Fruit fly (Drosophila melanogaster) whole organism, pupa: ENCODE data around the gene eIF1.

Experiments
- CG10348 ChIP-seq: fragments of 200-800 bp; sonication (Bioruptor generic); IDR thresholded peaks from 2 replicates; pipeline ENCODE4 v1.3.6; 2022; ENCODE audit warnings: missing biosample characterization, missing genetic modification characterization
- CG12605 ChIP-seq: fragments of 200-800 bp; sonication (Bioruptor generic); IDR thresholded peaks from 2 replicates; pipeline ENCODE4 v1.3.6; 2022; ENCODE audit warnings: missing biosample characterization, missing genetic modification characterization
- CG13204 ChIP-seq: fragments of 200-800 bp; sonication (Bioruptor generic); optimal IDR thresholded peaks from 2 replicates; lab custom pipeline; 2018; ENCODE audit warnings: missing biosample characterization, mild to moderate bottlenecking, missing genetic modification characterization, moderate library complexity
- CG14655 ChIP-seq: fragments of 200-800 bp; sonication (Bioruptor generic); optimal IDR thresholded peaks from 3 replicates; lab custom pipeline; 2017; ENCODE audit warnings: mild to moderate bottlenecking, missing biosample characterization, missing genetic modification reagents, missing genetic modification characterization
- CG15710 ChIP-seq: fragments of 200-800 bp; sonication (Bioruptor generic); optimal IDR thresholded peaks from 2 replicates; lab custom pipeline; 2018; ENCODE audit warnings: missing biosample characterization, mild to moderate bottlenecking, missing genetic modification characterization, moderate library complexity
- CG17806 ChIP-seq: fragments of 200-800 bp; sonication (Bioruptor generic); optimal IDR thresholded peaks from 2 replicates; lab custom pipeline; 2018; ENCODE audit warnings: missing biosample characterization, mild to moderate bottlenecking, missing genetic modification characterization, moderate library complexity
- CG32121 ChIP-seq: fragments of 200-800 bp; sonication (Bioruptor generic); IDR thresholded peaks from 2 replicates; pipeline ENCODE4 v1.3.6; 2022; ENCODE audit warnings: missing biosample characterization, missing genetic modification characterization
- CG34367 ChIP-seq: fragments of 200-800 bp; sonication (Bioruptor generic); optimal IDR thresholded peaks from 2 replicates; lab custom pipeline; 2018; ENCODE audit warnings: missing biosample characterization, mild to moderate bottlenecking, missing genetic modification characterization
- CG4496 ChIP-seq: fragments of 200-800 bp; sonication (Bioruptor generic); IDR thresholded peaks from 3 replicates; pipeline ENCODE4 v1.3.6; 2022; ENCODE audit warnings: missing biosample characterization, missing genetic modification characterization
- CG8159 ChIP-seq: fragments of 200-800 bp; sonication (Bioruptor generic); optimal IDR thresholded peaks from 3 replicates; lab custom pipeline; 2018; ENCODE audit warnings: missing biosample characterization, mild to moderate bottlenecking, missing genetic modification characterization, moderate library complexity
- CG8301 ChIP-seq: fragments of 200-800 bp; sonication (Bioruptor generic); optimal IDR thresholded peaks from 2 replicates; lab custom pipeline; 2018; ENCODE audit warnings: missing biosample characterization, mild to moderate bottlenecking, missing genetic modification characterization
- CG9948 ChIP-seq: fragments of 200-800 bp; sonication (Bioruptor generic); optimal IDR thresholded peaks from 2 replicates; lab custom pipeline; 2018; ENCODE audit warnings: missing biosample characterization, mild to moderate bottlenecking, missing genetic modification characterization, moderate library complexity
- D1 ChIP-seq: fragments of 200-800 bp; sonication (Bioruptor generic); optimal IDR thresholded peaks from 2 replicates; lab custom pipeline; 2018; ENCODE audit warnings: missing biosample characterization, mild to moderate bottlenecking, missing genetic modification characterization, moderate library complexity
- EcR ChIP-seq: fragments of 200-800 bp; sonication (Bioruptor generic); optimal IDR thresholded peaks from 3 replicates; lab custom pipeline; 2019; ENCODE audit warnings: missing biosample characterization, missing genetic modification characterization, mild to moderate bottlenecking, moderate library complexity, missing genetic modification reagents
- Ets98B ChIP-seq: fragments of 200-800 bp; sonication (Bioruptor generic); IDR thresholded peaks from 2 replicates; pipeline ENCODE4 v1.3.6; 2022; ENCODE audit warnings: missing biosample characterization, missing genetic modification characterization
- Pif1A ChIP-seq: fragments of 200-800 bp; sonication (Bioruptor generic); optimal IDR thresholded peaks from 3 replicates; lab custom pipeline; 2016; ENCODE audit warnings: missing biosample characterization, missing genetic modification characterization
- Pif1B ChIP-seq: fragments of 200-800 bp; sonication (Bioruptor generic); optimal IDR thresholded peaks from 3 replicates; lab custom pipeline; 2016; ENCODE audit warnings: missing biosample characterization, missing genetic modification characterization
- Snoo ChIP-seq: fragments of 200-800 bp; sonication (Bioruptor generic); optimal IDR thresholded peaks from 3 replicates; lab custom pipeline; 2017; ENCODE audit warnings: missing biosample characterization, mild to moderate bottlenecking, missing genetic modification characterization, inconsistent platforms
- fd96Ca ChIP-seq: fragments of 200-800 bp; sonication (Bioruptor generic); IDR thresholded peaks from 3 replicates; pipeline ENCODE4 v1.3.6; 2022; ENCODE audit warnings: missing biosample characterization, missing genetic modification characterization
- gl ChIP-seq: fragments of 200-800 bp; sonication (Bioruptor generic); optimal IDR thresholded peaks from 2 replicates; lab custom pipeline; 2018; ENCODE audit warnings: missing biosample characterization, mild to moderate bottlenecking, missing genetic modification characterization
- rn ChIP-seq: fragments of 200-800 bp; sonication (Bioruptor generic); IDR thresholded peaks from 2 replicates; pipeline ENCODE4 v1.3.6; 2022; ENCODE audit warnings: missing biosample characterization, missing genetic modification characterization

The eIF1 gene

dm6 chr3L:3225769-3226457 lies 2.8 kb downstream of the eIF1 start:
- peak; percentile 42 for TF ChIP-seq CG15710 (tag; lab: Kevin White, UChicago)
- peak; percentile 59 for TF ChIP-seq CG12605
- peak; percentile 22 for TF ChIP-seq CG17806 (tag; lab: Kevin White, UChicago)
- TF ChIP-seq fd96Ca (GFP tag; lab: Robert Waterston, UW), result peak; percentile 76; the same call in 2 of the 3 replicates
- no peak for TF ChIP-seq CG8159 (tag; lab: Kevin White, UChicago)
- peak; percentile 53 for TF ChIP-seq EcR
- peak; percentile 50; the same call in 1 of the 2 replicates for TF ChIP-seq CG32121 (GFP tag; lab: Robert Waterston, UW)
- no peak for TF ChIP-seq CG10348
- TF ChIP-seq CG13204 (GFP tag; lab: Kevin White, UChicago), result peak; percentile 63
- 0 out of 2 replicates have a peak, but pooled peaks have one; percentile 8 for TF ChIP-seq rn (GFP tag; lab: Robert Waterston, UW)
- no peak for TF ChIP-seq CG9948 (tag; lab: Kevin White, UChicago)
- peak; percentile 52 for TF ChIP-seq CG14655 (GFP tag; lab: Kevin White, UChicago)
- no peak for TF ChIP-seq D1 (tag; lab: Kevin White, UChicago)
- TF ChIP-seq Pif1A (GFP tag; lab: Kevin White, UChicago), result no peak
- peak; percentile 58 for TF ChIP-seq CG4496 (GFP tag; lab: Robert Waterston, UW)
- peak; percentile 16 for TF ChIP-seq CG8301 (tag; lab: Kevin White, UChicago)
- peak; percentile 65 for TF ChIP-seq Ets98B (GFP tag; lab: Robert Waterston, UW)
- peak; percentile 19 for TF ChIP-seq CG34367
- TF ChIP-seq Snoo, result no peak
- TF ChIP-seq Pif1B (GFP tag; lab: Kevin White, UChicago), result no peak
- peak; percentile 62 for TF ChIP-seq gl (tag; lab: Kevin White, UChicago)

dm6 chr3L:3226458-3226783 lies 3.3 kb downstream of the eIF1 start:
- TF ChIP-seq CG32121 (GFP tag; lab: Robert Waterston, UW) (0 out of 2 replicates have a peak, but pooled peaks have one; percentile 0), rn (GFP tag; lab: Robert Waterston, UW) (no peak), Ets98B (GFP tag; lab: Robert Waterston, UW) (peak; percentile 4; the same call in 1 of the 2 replicates)

dm6 chr3L:3236319-3236718 lies 13.2 kb downstream of the eIF1 start:
- no peak for TF ChIP-seq CG17806 (tag; lab: Kevin White, UChicago)
- no peak for TF ChIP-seq fd96Ca (GFP tag; lab: Robert Waterston, UW)
- no peak for TF ChIP-seq CG13204 (GFP tag; lab: Kevin White, UChicago)
- TF ChIP-seq Ets98B (GFP tag; lab: Robert Waterston, UW), result no peak
- peak; percentile 45 for TF ChIP-seq EcR

dm6 chr3L:3239033-3239752 lies 16.1 kb downstream of the eIF1 start, which contains the start of gene CG17746:
TSS of gene CG17746 (minus strand) at chr3L:3239578.
- TF ChIP-seq Snoo, result no peak
- peak; percentile 39; the same call in 1 of the 3 replicates for TF ChIP-seq CG4496 (GFP tag; lab: Robert Waterston, UW)
- TF ChIP-seq CG8159 (tag; lab: Kevin White, UChicago), result peak; percentile 8
- peak; percentile 26 for TF ChIP-seq gl (tag; lab: Kevin White, UChicago)

- TF ChIP-seq CG10348 (no peak), D1 (tag; lab: Kevin White, UChicago) (peak; percentile 40), rn (GFP tag; lab: Robert Waterston, UW) (no peak), CG34367 (peak; percentile 83), Pif1A (GFP tag; lab: Kevin White, UChicago) (no peak), Pif1B (GFP tag; lab: Kevin White, UChicago) (peak; percentile 68), CG12605 (no peak), CG8159 (tag; lab: Kevin White, UChicago) (no peak), CG17806 (tag; lab: Kevin White, UChicago) (no peak), CG15710 (tag; lab: Kevin White, UChicago) (peak; percentile 60), CG9948 (tag; lab: Kevin White, UChicago) (peak; percentile 66), CG32121 (GFP tag; lab: Robert Waterston, UW) (no peak), CG4496 (GFP tag; lab: Robert Waterston, UW) (0 out of 3 replicates have a peak, but pooled peaks have one; percentile 5), EcR (peak; percentile 94), Ets98B (GFP tag; lab: Robert Waterston, UW) (no peak), Snoo (peak; percentile 46), fd96Ca (GFP tag; lab: Robert Waterston, UW) (no peak)
These were observed 16.9 kb downstream of the eIF1 start for dm6 chr3L:3239785-3240596.
